Worm (Caenorhabditis elegans) whole organism, midembryonic: ENCODE results near the gene grd-7.

Source experiments
- T22C8.4 ChIP-seq: fragments of 200-800 bp; sonication (Bioruptor generic); IDR thresholded peaks from 2 replicates; pipeline ENCODE4 v1.3.6; 2022; ENCODE audit warnings: missing genetic modification characterization, missing compliant biosample characterization
- cog-1 ChIP-seq: sonication (generic microtip); optimal IDR thresholded peaks from 2 replicates; lab custom pipeline; 2016; ENCODE audit warnings: missing genetic modification characterization, missing compliant biosample characterization
- flt-1 ChIP-seq: fragments of 200-800 bp; sonication (Bioruptor generic); IDR thresholded peaks from 2 replicates; pipeline ENCODE4 v1.3.6; 2022; ENCODE audit warnings: missing genetic modification characterization, missing compliant biosample characterization
- klf-2 ChIP-seq: fragments of 200-800 bp; sonication (Bioruptor generic); conservative IDR thresholded peaks from 2 replicates; pipeline ENCODE4 v1.3.6; 2022; ENCODE audit warnings: missing genetic modification reagents, missing genetic modification characterization, missing compliant biosample characterization
- med-1 ChIP-seq: sonication (generic microtip); optimal IDR thresholded peaks from 2 replicates; lab custom pipeline; 2017; ENCODE audit warnings: missing genetic modification characterization, mild to moderate bottlenecking, missing compliant biosample characterization, antibody characterized with exemption, missing genetic modification reagents; ENCODE audit not compliant: insufficient read depth
- ref-1 ChIP-seq: fragments of 200-800 bp; sonication (Bioruptor generic); conservative IDR thresholded peaks from 2 replicates; pipeline ENCODE4 v1.3.6; 2022; ENCODE audit warnings: missing genetic modification reagents, missing genetic modification characterization, missing compliant biosample characterization
- tab-1 ChIP-seq: fragments of 200-800 bp; sonication (Bioruptor generic); IDR thresholded peaks from 2 replicates; pipeline ENCODE4 v1.3.6; 2022; ENCODE audit warnings: missing genetic modification characterization, missing compliant biosample characterization
- ztf-23 ChIP-seq: fragments of 200-800 bp; sonication (Bioruptor generic); IDR thresholded peaks from 2 replicates; pipeline ENCODE4 v1.3.6; 2022; ENCODE audit warnings: missing genetic modification reagents, missing genetic modification characterization, missing compliant biosample characterization
- ztf-29 ChIP-seq: fragments of 200-800 bp; sonication (Bioruptor generic); IDR thresholded peaks from 2 replicates; pipeline ENCODE4 v1.3.6; 2022; ENCODE audit warnings: missing genetic modification reagents, missing genetic modification characterization, missing compliant biosample characterization

Gene grd-7

ce11 chrX:7305520-7306186 is 36.4 kb upstream of the grd-7 start, which contains the start of gene sur-5:
Gene sur-5 (minus strand): TSS chrX:7305570.
- no peak for TF ChIP-seq ztf-23
- TF ChIP-seq ztf-29 (GFP tag; lab: Robert Waterston, UW) = no peak
- TF ChIP-seq T22C8.4 (GFP tag; lab: Robert Waterston, UW) = no peak
- no peak for TF ChIP-seq flt-1 (GFP tag; lab: Robert Waterston, UW)
- TF ChIP-seq med-1 (GFP tag; lab: Kevin White, UChicago) = no peak
- no peak for TF ChIP-seq tab-1 (GFP tag; lab: Robert Waterston, UW)
- no peak for TF ChIP-seq klf-2 (GFP tag; lab: Robert Waterston, UW)
- no peak for TF ChIP-seq ref-1 (GFP tag; lab: Robert Waterston, UW)
- no peak for TF ChIP-seq cog-1 (tag; lab: Kevin White, UChicago)

DNA sequence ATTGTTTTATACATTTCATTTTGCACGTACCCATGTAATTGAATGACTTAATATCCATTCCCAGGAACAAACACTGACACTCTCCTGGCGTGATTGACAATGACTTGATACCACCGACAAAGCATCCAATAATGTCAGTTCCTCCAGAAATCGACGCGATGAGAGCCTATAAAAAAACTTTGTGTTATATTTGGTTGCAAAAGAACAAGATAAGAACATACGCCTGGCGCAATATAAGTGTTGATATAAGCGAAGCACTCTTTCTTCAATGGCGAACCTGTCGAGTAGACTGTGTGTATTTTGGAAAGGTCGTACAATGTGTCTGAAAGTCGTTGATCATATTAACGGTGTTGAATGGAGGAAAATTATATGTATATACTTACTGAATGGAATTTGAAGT is 33.8 kb upstream of the grd-7 start:
- TF ChIP-seq ztf-29 (GFP tag; lab: Robert Waterston, UW) (no peak), ref-1 (GFP tag; lab: Robert Waterston, UW) (no peak), tab-1 (GFP tag; lab: Robert Waterston, UW) (no peak), med-1 (GFP tag; lab: Kevin White, UChicago) (no peak), ztf-23 (no peak), klf-2 (GFP tag; lab: Robert Waterston, UW) (no peak)

DNA sequence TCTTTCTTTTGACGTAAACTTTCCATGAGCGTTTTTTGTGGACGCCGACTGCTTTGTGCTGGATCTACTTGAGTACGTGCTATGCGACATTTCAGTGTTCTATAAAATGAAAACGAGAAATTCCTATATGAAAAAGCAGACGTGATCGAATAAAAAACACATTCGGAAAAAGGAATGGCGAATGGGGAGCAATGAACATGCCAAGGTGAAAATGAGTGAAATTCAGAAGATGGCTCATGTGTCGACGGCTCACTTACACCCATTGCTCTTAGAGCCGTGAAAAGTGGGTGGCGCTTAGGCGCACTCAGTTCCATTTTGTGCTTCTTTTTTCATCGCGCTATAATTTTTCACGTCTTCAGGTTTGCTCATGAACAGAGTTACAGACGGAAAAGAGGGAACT is 29.4 kb upstream of the grd-7 start, which contains the start of gene K03A1.4:
TSS of gene K03A1.4 (minus strand) at position 101 of the 400 bp plus-strand sequence.
- TF ChIP-seq T22C8.4 (GFP tag; lab: Robert Waterston, UW) (no peak), flt-1 (GFP tag; lab: Robert Waterston, UW) (no peak), ztf-29 (GFP tag; lab: Robert Waterston, UW) (no peak), klf-2 (GFP tag; lab: Robert Waterston, UW) (no peak), cog-1 (tag; lab: Kevin White, UChicago) (no peak), ref-1 (GFP tag; lab: Robert Waterston, UW) (no peak), ztf-23 (no peak), tab-1 (GFP tag; lab: Robert Waterston, UW) (no peak), med-1 (GFP tag; lab: Kevin White, UChicago) (no peak)

DNA sequence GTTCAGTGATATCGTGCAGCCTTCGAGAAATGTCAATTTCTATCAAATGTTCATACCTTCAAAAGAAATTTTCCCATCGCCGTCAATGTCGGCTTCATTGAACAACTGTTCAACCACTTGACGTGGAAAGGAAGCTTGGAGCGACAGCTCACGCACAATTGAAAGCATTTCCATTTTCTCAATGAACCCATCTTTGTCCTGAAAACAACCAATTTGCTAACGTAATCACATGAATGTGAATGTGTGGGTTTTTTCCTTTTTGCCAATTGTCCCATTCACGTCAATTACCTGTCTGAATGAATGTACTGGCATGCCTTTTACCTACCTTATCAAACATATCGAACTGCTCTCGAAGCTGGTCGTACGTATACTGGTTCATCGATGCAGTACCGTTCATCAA is 27.0 kb upstream of the grd-7 start:
- TF ChIP-seq T22C8.4 (GFP tag; lab: Robert Waterston, UW) (no peak), ztf-29 (GFP tag; lab: Robert Waterston, UW) (no peak), flt-1 (GFP tag; lab: Robert Waterston, UW) (no peak), klf-2 (GFP tag; lab: Robert Waterston, UW) (no peak)

ce11 chrX:7291810-7292209 is 22.5 kb upstream of the grd-7 start, which contains the start of gene lron-7:
Gene lron-7 (plus strand): TSS chrX:7292132.
- no peak for TF ChIP-seq med-1 (GFP tag; lab: Kevin White, UChicago)
- no peak for TF ChIP-seq tab-1 (GFP tag; lab: Robert Waterston, UW)
- no peak for TF ChIP-seq ztf-29 (GFP tag; lab: Robert Waterston, UW)
- no peak for TF ChIP-seq cog-1 (tag; lab: Kevin White, UChicago)
- TF ChIP-seq ref-1 (GFP tag; lab: Robert Waterston, UW) = no peak
- no peak for TF ChIP-seq T22C8.4 (GFP tag; lab: Robert Waterston, UW)
- no peak for TF ChIP-seq klf-2 (GFP tag; lab: Robert Waterston, UW)

DNA sequence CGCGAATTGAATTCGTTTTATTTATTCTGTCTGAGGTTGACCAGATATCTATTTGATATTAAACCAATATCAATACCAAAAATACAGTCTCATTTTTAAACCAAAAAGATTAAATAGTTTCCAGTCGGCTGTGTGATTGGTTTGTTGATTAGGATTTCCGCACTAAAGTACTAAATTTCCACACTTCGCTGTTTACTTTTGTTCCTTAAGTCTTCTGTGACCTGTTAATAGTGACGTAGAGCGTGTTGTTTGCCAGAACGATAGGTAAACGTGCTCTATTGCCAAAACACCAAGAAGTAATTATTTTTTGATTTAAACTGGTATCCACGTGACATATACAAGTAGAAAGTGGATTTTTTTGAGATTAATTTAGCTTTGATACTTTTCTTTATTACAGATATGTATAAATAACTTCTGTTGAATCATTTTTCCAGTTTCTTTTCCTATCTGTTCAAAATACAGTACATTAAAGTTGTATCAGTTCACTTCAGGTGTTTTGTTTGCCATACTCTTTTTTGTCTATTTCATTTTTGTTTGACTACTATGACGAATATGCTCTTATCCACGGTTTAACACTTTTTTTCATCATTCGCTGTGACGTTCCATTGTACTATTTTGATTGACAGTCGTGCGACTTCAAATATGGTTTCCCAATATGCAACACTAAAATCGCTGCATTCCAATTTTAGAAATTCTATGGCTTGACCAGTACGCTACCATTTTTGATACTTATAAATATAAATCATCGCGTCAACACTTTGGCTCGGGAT is 21.8 kb upstream of the grd-7 start:
- TF ChIP-seq med-1 (GFP tag; lab: Kevin White, UChicago) = no peak
- TF ChIP-seq tab-1 (GFP tag; lab: Robert Waterston, UW) = no peak
- no peak for TF ChIP-seq ztf-23
- no peak for TF ChIP-seq ztf-29 (GFP tag; lab: Robert Waterston, UW)
- TF ChIP-seq cog-1 (tag; lab: Kevin White, UChicago) = no peak
- no peak for TF ChIP-seq klf-2 (GFP tag; lab: Robert Waterston, UW)
- TF ChIP-seq flt-1 (GFP tag; lab: Robert Waterston, UW) = no peak
- no peak for TF ChIP-seq ref-1 (GFP tag; lab: Robert Waterston, UW)
- TF ChIP-seq T22C8.4 (GFP tag; lab: Robert Waterston, UW) = no peak

DNA sequence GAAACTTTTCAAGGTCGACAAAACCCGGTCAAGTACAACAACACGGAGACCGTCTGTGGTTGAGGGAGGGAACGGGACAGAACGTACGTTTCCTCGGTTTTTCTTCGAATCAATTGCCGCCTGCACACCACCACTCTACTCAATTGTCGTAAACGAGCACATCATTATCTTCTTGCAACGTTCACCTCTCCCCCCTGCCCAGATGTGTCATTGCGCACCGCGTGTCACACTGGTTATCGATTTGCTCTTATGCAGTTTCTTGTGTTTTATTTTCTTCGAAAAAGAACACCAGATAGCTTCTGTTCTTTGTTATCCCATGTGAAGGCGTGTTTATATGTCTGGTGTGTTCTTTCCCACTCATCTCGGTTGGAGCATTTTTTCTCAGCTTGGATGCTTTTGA is 20.3 kb upstream of the grd-7 start:
- no peak for TF ChIP-seq cog-1 (tag; lab: Kevin White, UChicago)
- no peak for TF ChIP-seq klf-2 (GFP tag; lab: Robert Waterston, UW)
- no peak for TF ChIP-seq flt-1 (GFP tag; lab: Robert Waterston, UW)
- TF ChIP-seq tab-1 (GFP tag; lab: Robert Waterston, UW) = no peak
- TF ChIP-seq T22C8.4 (GFP tag; lab: Robert Waterston, UW) = no peak
- no peak for TF ChIP-seq ztf-23
- TF ChIP-seq ref-1 (GFP tag; lab: Robert Waterston, UW) = no peak
- TF ChIP-seq ztf-29 (GFP tag; lab: Robert Waterston, UW) = no peak
- no peak for TF ChIP-seq med-1 (GFP tag; lab: Kevin White, UChicago)

- TF ChIP-seq klf-2 (GFP tag; lab: Robert Waterston, UW) (no peak), ztf-23 (no peak), T22C8.4 (GFP tag; lab: Robert Waterston, UW) (no peak), flt-1 (GFP tag; lab: Robert Waterston, UW) (no peak), ztf-29 (GFP tag; lab: Robert Waterston, UW) (no peak), ref-1 (GFP tag; lab: Robert Waterston, UW) (no peak), med-1 (GFP tag; lab: Kevin White, UChicago) (no peak), cog-1 (tag; lab: Kevin White, UChicago) (no peak), tab-1 (GFP tag; lab: Robert Waterston, UW) (no peak)
Measured at ce11 chrX:7284724-7285184, 15.5 kb upstream of the grd-7 start.
